Worm (Caenorhabditis elegans) whole organism, midembryonic: ENCODE data around the gene fbxa-78.
"Not testable (repeated sequence)": the region's sequence is repeated elsewhere in the genome, so short reads cannot be mapped to it uniquely, and the experiment has no call there.

ENCODE experiments used
- cog-1 ChIP-seq: sonication (generic microtip); optimal IDR thresholded peaks from 2 replicates; lab custom pipeline; 2016; ENCODE audit warnings: missing genetic modification characterization, missing compliant biosample characterization
- flt-1 ChIP-seq: fragments of 200-800 bp; sonication (Bioruptor generic); IDR thresholded peaks from 2 replicates; pipeline ENCODE4 v1.3.6; 2022; ENCODE audit warnings: missing genetic modification characterization, missing compliant biosample characterization
- klf-2 ChIP-seq: fragments of 200-800 bp; sonication (Bioruptor generic); conservative IDR thresholded peaks from 2 replicates; pipeline ENCODE4 v1.3.6; 2022; ENCODE audit warnings: missing genetic modification reagents, missing genetic modification characterization, missing compliant biosample characterization
- tab-1 ChIP-seq: fragments of 200-800 bp; sonication (Bioruptor generic); IDR thresholded peaks from 2 replicates; pipeline ENCODE4 v1.3.6; 2022; ENCODE audit warnings: missing genetic modification characterization, missing compliant biosample characterization

DNA sequence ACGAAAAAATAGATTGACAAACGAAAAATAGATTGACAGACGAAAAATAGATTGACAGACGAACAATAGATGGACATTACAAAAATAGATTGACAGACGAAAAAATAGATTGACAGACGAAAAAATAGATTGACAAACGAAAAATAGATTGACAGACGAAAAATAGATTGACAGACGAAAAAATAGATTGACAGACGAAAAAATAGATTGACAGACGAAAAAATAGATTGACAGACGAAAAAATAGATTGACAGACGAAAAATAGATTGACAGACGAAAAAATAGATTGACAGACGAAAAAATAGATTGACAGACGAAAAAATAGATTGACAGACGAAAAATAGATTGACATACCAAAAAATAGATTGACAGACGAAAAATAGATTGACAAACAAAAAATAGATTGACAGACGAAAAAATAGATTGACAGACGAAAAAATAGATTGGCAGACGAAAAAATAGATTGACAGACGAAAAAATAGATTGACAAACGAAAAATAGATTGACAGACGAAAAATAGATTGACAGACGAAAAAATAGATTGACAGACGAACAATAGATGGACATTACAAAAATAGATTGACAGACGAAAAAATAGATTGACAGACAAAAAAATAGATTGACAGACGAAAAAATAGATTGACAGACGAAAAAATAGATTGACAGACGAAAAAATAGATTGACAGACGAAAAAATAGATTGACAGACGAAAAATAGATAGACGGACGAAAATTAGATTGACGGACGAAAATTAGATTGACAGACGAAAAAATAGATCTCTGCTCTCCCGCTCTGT is 5.6 kb downstream of the fbxa-78 start:
- not testable (repeated sequence) for TF ChIP-seq tab-1 (GFP tag; lab: Robert Waterston, UW); flt-1 (GFP tag; lab: Robert Waterston, UW); klf-2 (GFP tag; lab: Robert Waterston, UW); cog-1
